Fruit fly (Drosophila melanogaster): ENCODE measurements around the gene flip.

Gene flip

DNA sequence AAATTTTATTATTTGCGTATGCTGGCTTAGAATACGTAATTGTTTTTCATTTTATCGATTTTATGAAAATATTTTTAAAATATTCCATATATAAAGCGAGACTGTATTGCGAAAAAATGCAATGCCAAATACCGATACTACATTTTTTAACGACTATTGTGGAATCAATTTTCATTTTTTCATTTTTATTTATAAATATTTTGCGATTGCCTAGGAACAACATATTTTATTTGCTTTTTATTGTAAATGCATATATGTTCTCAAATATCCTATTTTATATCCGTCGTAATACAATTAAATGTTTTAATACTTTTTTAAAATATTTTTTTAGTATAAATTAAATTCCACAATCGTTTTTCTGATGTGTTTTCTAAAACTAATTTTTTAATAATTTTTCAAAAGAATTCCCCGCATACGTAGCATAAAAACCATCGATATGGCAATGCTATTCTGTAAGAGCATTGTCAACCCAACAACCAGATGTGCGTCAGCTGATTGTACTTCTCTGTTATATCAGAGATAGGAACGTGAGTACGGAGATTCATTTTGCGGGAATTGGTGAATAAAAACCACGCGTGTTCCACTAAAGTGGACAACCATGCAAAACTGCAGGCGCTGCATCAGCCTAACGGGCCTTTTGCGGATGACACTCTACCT is 33.5 kb upstream of the flip start, which contains the start of gene Suv3 (continued):
- no peak for TF ChIP-seq CG10669 (GFP tag; optimal IDR thresholded peaks at IDR 0.05)
- TF ChIP-seq CG34406 (GFP tag; optimal IDR thresholded peaks at IDR 0.05), result peak; percentile 45
- TF ChIP-seq Eip93F (GFP tag; optimal IDR thresholded peaks at IDR 0.05), result no peak
- no peak for TF ChIP-seq CG9139 (GFP tag; optimal IDR thresholded peaks at IDR 0.05)
- no peak for TF ChIP-seq ss (GFP tag; optimal IDR thresholded peaks at IDR 0.05)
- no peak for TF ChIP-seq CG16779 (tag; optimal IDR thresholded peaks at IDR 0.05)
- no peak for TF ChIP-seq Hr4 (GFP tag; optimal IDR thresholded peaks at IDR 0.05)
- no peak for TF ChIP-seq Sox102F (GFP tag; optimal IDR thresholded peaks at IDR 0.05)
- no peak for TF ChIP-seq CG32006 (GFP tag; optimal IDR thresholded peaks at IDR 0.05)
- no peak for TF ChIP-seq dsx (GFP tag; optimal IDR thresholded peaks at IDR 0.05; ENCODE audit: poor library complexity, severe bottlenecking)
- TF ChIP-seq Ets96B (tag; optimal IDR thresholded peaks at IDR 0.05), result peak; percentile 28
- no peak for TF ChIP-seq Sox14 (GFP tag; optimal IDR thresholded peaks at IDR 0.05)
- TF ChIP-seq topi (GFP tag; optimal IDR thresholded peaks at IDR 0.05), result no peak
- no peak for TF ChIP-seq pdm3 (GFP tag; optimal IDR thresholded peaks at IDR 0.05)
- TF ChIP-seq Blimp-1 (GFP tag; optimal IDR thresholded peaks at IDR 0.05), result no peak
- no peak for TF ChIP-seq OdsH (GFP tag; optimal IDR thresholded peaks at IDR 0.05)
- TF ChIP-seq CG1621 (tag; optimal IDR thresholded peaks at IDR 0.05), result no peak
- no peak for TF ChIP-seq cyc (GFP tag; optimal IDR thresholded peaks at IDR 0.05)
- peak; percentile 83 for TF ChIP-seq vri (GFP tag; optimal IDR thresholded peaks at IDR 0.05)
- TF ChIP-seq salr (GFP tag; optimal IDR thresholded peaks at IDR 0.05), result no peak
- peak; percentile 46 for TF ChIP-seq achi (GFP tag; optimal IDR thresholded peaks at IDR 0.05)
- peak; percentile 11 for TF ChIP-seq lz (GFP tag; optimal IDR thresholded peaks at IDR 0.05)
- TF ChIP-seq CG8632 (GFP tag; optimal IDR thresholded peaks at IDR 0.05), result peak; percentile 17
- TF ChIP-seq CG11294 (GFP tag; IDR thresholded peaks at IDR 0.05), result no peak; the same call in 1 of the 2 replicates
- no peak for TF ChIP-seq net (GFP tag; optimal IDR thresholded peaks at IDR 0.05)
- TF ChIP-seq svp (GFP tag), result no peak
- no peak for TF ChIP-seq fd59A (GFP tag; optimal IDR thresholded peaks at IDR 0.05)
- no peak for TF ChIP-seq CG3919 (GFP tag; optimal IDR thresholded peaks at IDR 0.05)
- no peak for TF ChIP-seq CG4318 (GFP tag; optimal IDR thresholded peaks at IDR 0.05)
- TF ChIP-seq CG6276 (GFP tag; optimal IDR thresholded peaks at IDR 0.05), result no peak
- no peak for TF ChIP-seq fd85E (GFP tag; optimal IDR thresholded peaks at IDR 0.05)
- no peak for TF ChIP-seq Eip75B (GFP tag; optimal IDR thresholded peaks at IDR 0.05)
- no peak for TF ChIP-seq Ets21C (GFP tag; optimal IDR thresholded peaks at IDR 0.05)
- no peak for TF ChIP-seq Met (GFP tag; optimal IDR thresholded peaks at IDR 0.05)
- no peak for TF ChIP-seq Smox (GFP tag; optimal IDR thresholded peaks at IDR 0.05)
- TF ChIP-seq CG15336 (GFP tag; IDR thresholded peaks at IDR 0.05), result 0 out of 2 replicates have a peak, but pooled peaks have one; percentile 17
- no peak for TF ChIP-seq Gug (GFP tag; IDR thresholded peaks at IDR 0.05)

DNA sequence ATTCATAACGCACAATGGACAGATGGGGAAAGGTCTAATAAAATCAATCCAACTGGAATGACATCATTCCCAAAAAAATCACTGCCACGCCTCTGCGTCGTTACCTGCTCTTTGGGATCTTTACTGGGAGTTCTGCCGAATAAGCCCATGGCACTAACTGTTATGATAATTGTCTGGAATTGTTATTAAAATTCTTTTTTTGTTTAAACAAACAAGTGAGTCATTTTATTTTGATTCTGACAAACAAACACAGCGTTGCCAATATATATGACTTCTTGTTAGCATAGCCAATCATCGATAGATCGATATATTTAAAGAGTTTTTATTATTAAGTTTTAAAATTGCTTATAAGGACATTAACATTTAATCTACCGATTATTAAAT is 32.9 kb upstream of the flip start, which contains the start of gene Vps24:
Gene Vps24 (minus strand): TSS at position 265 of the 384 bp plus-strand sequence.
- TF ChIP-seq CG6163 (GFP tag; IDR thresholded peaks at IDR 0.05) (no peak), Sox102F (GFP tag; optimal IDR thresholded peaks at IDR 0.05) (no peak), Lpt (GFP tag; optimal IDR thresholded peaks at IDR 0.05) (no peak), vri (GFP tag; optimal IDR thresholded peaks at IDR 0.05) (peak; percentile 35), fkh (GFP tag; optimal IDR thresholded peaks at IDR 0.05) (peak; percentile 80), CG10669 (GFP tag; optimal IDR thresholded peaks at IDR 0.05) (no peak), esn (GFP tag; optimal IDR thresholded peaks at IDR 0.05) (no peak)

All from whole organism, prepupa.